Worm (Caenorhabditis elegans) whole organism, midembryonic: Measurements from ENCODE around the gene nspc-17.

ENCODE experiments used
- cog-1 ChIP-seq: sonication (generic microtip); optimal IDR thresholded peaks from 2 replicates; lab custom pipeline; 2016; ENCODE audit warnings: missing genetic modification characterization, missing compliant biosample characterization
- flt-1 ChIP-seq: fragments of 200-800 bp; sonication (Bioruptor generic); IDR thresholded peaks from 2 replicates; pipeline ENCODE4 v1.3.6; 2022; ENCODE audit warnings: missing genetic modification characterization, missing compliant biosample characterization
- med-1 ChIP-seq: sonication (generic microtip); optimal IDR thresholded peaks from 2 replicates; lab custom pipeline; 2017; ENCODE audit warnings: missing genetic modification characterization, mild to moderate bottlenecking, missing compliant biosample characterization, antibody characterized with exemption, missing genetic modification reagents; ENCODE audit not compliant: insufficient read depth
- ref-1 ChIP-seq: fragments of 200-800 bp; sonication (Bioruptor generic); conservative IDR thresholded peaks from 2 replicates; pipeline ENCODE4 v1.3.6; 2022; ENCODE audit warnings: missing genetic modification reagents, missing genetic modification characterization, missing compliant biosample characterization
- tab-1 ChIP-seq: fragments of 200-800 bp; sonication (Bioruptor generic); IDR thresholded peaks from 2 replicates; pipeline ENCODE4 v1.3.6; 2022; ENCODE audit warnings: missing genetic modification characterization, missing compliant biosample characterization
- ztf-23 ChIP-seq: fragments of 200-800 bp; sonication (Bioruptor generic); IDR thresholded peaks from 2 replicates; pipeline ENCODE4 v1.3.6; 2022; ENCODE audit warnings: missing genetic modification reagents, missing genetic modification characterization, missing compliant biosample characterization
- ztf-29 ChIP-seq: fragments of 200-800 bp; sonication (Bioruptor generic); IDR thresholded peaks from 2 replicates; pipeline ENCODE4 v1.3.6; 2022; ENCODE audit warnings: missing genetic modification reagents, missing genetic modification characterization, missing compliant biosample characterization

ce11 chrX:14527559-14527958 is 2.6 kb upstream of the nspc-17 start, which contains the start of gene nspc-18:
- TF ChIP-seq ztf-29 (GFP tag; lab: Robert Waterston, UW): no peak
- no peak for TF ChIP-seq flt-1 (GFP tag; lab: Robert Waterston, UW)
- no peak for TF ChIP-seq med-1 (GFP tag; lab: Kevin White, UChicago)
- no peak for TF ChIP-seq ref-1 (GFP tag; lab: Robert Waterston, UW)
- no peak for TF ChIP-seq ztf-23
- TF ChIP-seq cog-1: no peak
- TF ChIP-seq tab-1: no peak
